Worm (Caenorhabditis elegans) whole organism, L1 larva: ENCODE measurements around the gene pxd-1.

Experiments used
- F16B12.6 ChIP-seq: fragments of 150-350 bp; optimal IDR thresholded peaks from 2 replicates; lab custom pipeline; 2014; ENCODE audit warnings: missing biosample characterization, missing genetic modification characterization
- ama-1 ChIP-seq: fragments of 150-350 bp; optimal IDR thresholded peaks from 2 replicates; lab custom pipeline; 2014
- ceh-8 ChIP-seq: fragments of 200-800 bp; sonication (Bioruptor generic); optimal IDR thresholded peaks from 2 replicates; lab custom pipeline; 2018; ENCODE audit warnings: mild to moderate bottlenecking, missing genetic modification characterization, moderate library complexity, missing compliant biosample characterization
- ceh-82 ChIP-seq, 3 experiments: fragments of 150-350 bp in 1 of 3; sonication (generic microtip) in 2 of 3; optimal IDR thresholded peaks; 2 replicates each; lab custom pipeline; 2014 to 2017; ENCODE audit warnings: missing biosample characterization in 3 of 3, missing genetic modification characterization in 3 of 3
- ceh-88 ChIP-seq: fragments of 200-800 bp; sonication (Bioruptor generic); IDR thresholded peaks from 2 replicates; pipeline ENCODE4 v1.3.6; 2022; ENCODE audit warnings: missing genetic modification characterization, missing compliant biosample characterization
- ceh-90 ChIP-seq: sonication (generic microtip); optimal IDR thresholded peaks from 2 replicates; lab custom pipeline; 2016; ENCODE audit warnings: missing genetic modification characterization, missing compliant biosample characterization
- dpl-1 ChIP-seq, 3 experiments: fragments of 150-350 bp in 2 of 3; sonication (generic microtip) in 1 of 3; optimal IDR thresholded peaks; 2 replicates each; lab custom pipeline; 2014 to 2017; ENCODE audit warnings: missing biosample characterization in 3 of 3, missing genetic modification characterization in 3 of 3, missing genetic modification reagents in 3 of 3
- dsc-1 ChIP-seq: sonication (generic microtip); optimal IDR thresholded peaks from 2 replicates; lab custom pipeline; 2016; ENCODE audit warnings: mild to moderate bottlenecking, missing genetic modification characterization, missing compliant biosample characterization
- efl-1 ChIP-seq, 4 experiments: fragments of 150-350 bp; optimal IDR thresholded peaks in 3 of 4; peaks in 1 of 4; 1 replicate in 1 of 4; 2 replicates in 3 of 4; lab custom pipeline; 2014; ENCODE audit warnings: missing biosample characterization in 2 of 4, missing genetic modification characterization in 2 of 4, missing genetic modification reagents in 2 of 4
- egl-13 ChIP-seq: sonication (generic microtip); optimal IDR thresholded peaks from 2 replicates; lab custom pipeline; 2016; ENCODE audit warnings: missing genotype, missing genetic modification reagents, missing genetic modification characterization, missing compliant biosample characterization
- egl-27 ChIP-seq, 2 experiments: fragments of 150-350 bp in 1 of 2; sonication (generic microtip); optimal IDR thresholded peaks; 3 replicates each; lab custom pipeline; 2017 to 2018; ENCODE audit warnings: missing biosample characterization in 2 of 2, missing genetic modification characterization in 2 of 2, missing genetic modification reagents in 2 of 2
- ets-5 ChIP-seq: fragments of 200-800 bp; sonication (Bioruptor generic); IDR thresholded peaks from 2 replicates; pipeline ENCODE4 v1.3.6; 2022; ENCODE audit warnings: missing genetic modification characterization, missing compliant biosample characterization
- fkh-10 ChIP-seq: sonication (generic microtip); optimal IDR thresholded peaks from 2 replicates; lab custom pipeline; 2017; ENCODE audit warnings: missing biosample characterization, missing genetic modification reagents, missing genetic modification characterization
- fkh-8 ChIP-seq: sonication (generic microtip); optimal IDR thresholded peaks from 2 replicates; lab custom pipeline; 2016; ENCODE audit warnings: mild to moderate bottlenecking, missing genetic modification characterization, missing compliant biosample characterization
- grh-1 ChIP-seq: fragments of 200-800 bp; sonication (Bioruptor generic); IDR thresholded peaks from 2 replicates; pipeline ENCODE4 v1.3.6; 2022; ENCODE audit warnings: missing genetic modification reagents, missing genetic modification characterization, missing compliant biosample characterization
- hlh-17 ChIP-seq: fragments of 200-800 bp; sonication (Bioruptor generic); optimal IDR thresholded peaks from 2 replicates; lab custom pipeline; 2018; ENCODE audit warnings: missing genetic modification characterization, mild to moderate bottlenecking, missing compliant biosample characterization, moderate library complexity, borderline replicate concordance
- hlh-4 ChIP-seq: sonication (generic microtip); optimal IDR thresholded peaks from 2 replicates; lab custom pipeline; 2016; ENCODE audit warnings: mild to moderate bottlenecking, missing genetic modification characterization, missing compliant biosample characterization
- hpl-2 ChIP-seq: fragments of 150-350 bp; optimal IDR thresholded peaks from 2 replicates; lab custom pipeline; 2014; ENCODE audit warnings: missing biosample characterization, missing genetic modification reagents, missing genetic modification characterization
- isw-1 ChIP-seq: fragments of 200-800 bp; sonication (Bioruptor generic); IDR thresholded peaks from 2 replicates; pipeline ENCODE4 v1.3.6; 2022; ENCODE audit warnings: missing genetic modification characterization, missing compliant biosample characterization
- lin-13 ChIP-seq: fragments of 150-350 bp; optimal IDR thresholded peaks from 2 replicates; lab custom pipeline; 2014; ENCODE audit warnings: missing biosample characterization, missing genetic modification reagents, missing genetic modification characterization
- lin-15B ChIP-seq: fragments of 150-350 bp; sonication (generic microtip); optimal IDR thresholded peaks from 3 replicates; lab custom pipeline; 2014; ENCODE audit warnings: missing biosample characterization, missing genetic modification characterization
- lin-35 ChIP-seq, 2 experiments: fragments of 150-350 bp; optimal IDR thresholded peaks; 2 replicates each; lab custom pipeline; 2014; ENCODE audit warnings: missing biosample characterization in 2 of 2, missing genetic modification characterization in 2 of 2, missing genetic modification reagents in 2 of 2
- lin-39 ChIP-seq: fragments of 150-350 bp; optimal IDR thresholded peaks from 2 replicates; lab custom pipeline; 2014; ENCODE audit warnings: missing biosample characterization, missing genetic modification reagents, missing genetic modification characterization
- lsy-2 ChIP-seq, 2 experiments: fragments of 150-350 bp; optimal IDR thresholded peaks; 2 replicates each; lab custom pipeline; 2014; ENCODE audit warnings: missing biosample characterization in 2 of 2, missing genetic modification characterization in 2 of 2
- mdl-1 ChIP-seq, 2 experiments: fragments of 150-350 bp; optimal IDR thresholded peaks; 2 replicates each; lab custom pipeline; 2014 to 2017; ENCODE audit warnings: missing biosample characterization in 2 of 2, missing genetic modification characterization in 2 of 2, inconsistent platforms in 1 of 2
- nhr-19 ChIP-seq: fragments of 200-800 bp; sonication (Bioruptor generic); conservative IDR thresholded peaks from 2 replicates; pipeline ENCODE4 v1.3.6; 2022; ENCODE audit warnings: missing genetic modification characterization, missing compliant biosample characterization
- nhr-237 ChIP-seq: fragments of 150-350 bp; optimal IDR thresholded peaks from 2 replicates; lab custom pipeline; 2014; ENCODE audit warnings: missing biosample characterization, missing genetic modification characterization
- nhr-47 ChIP-seq: sonication (generic microtip); optimal IDR thresholded peaks from 2 replicates; lab custom pipeline; 2016; ENCODE audit warnings: mild to moderate bottlenecking, missing genetic modification characterization, moderate library complexity, missing compliant biosample characterization
- nhr-71 ChIP-seq: sonication (generic microtip); optimal IDR thresholded peaks from 2 replicates; lab custom pipeline; 2016; ENCODE audit warnings: mild to moderate bottlenecking, missing genetic modification characterization, moderate library complexity, missing compliant biosample characterization
- nhr-84 ChIP-seq: sonication (generic microtip); optimal IDR thresholded peaks from 2 replicates; lab custom pipeline; 2017; ENCODE audit warnings: missing biosample characterization, missing genetic modification characterization
- nhr-85 ChIP-seq: sonication (generic microtip); peaks from one replicate; lab custom pipeline; 2016; ENCODE audit warnings: missing genetic modification characterization, inconsistent platforms, missing compliant biosample characterization
- nhr-90 ChIP-seq: sonication (generic microtip); optimal IDR thresholded peaks from 2 replicates; lab custom pipeline; 2016; ENCODE audit warnings: mild to moderate bottlenecking, missing genetic modification characterization, missing compliant biosample characterization; ENCODE audit not compliant: poor library complexity
- pqm-1 ChIP-seq: sonication (generic microtip); optimal IDR thresholded peaks from 3 replicates; lab custom pipeline; 2017; ENCODE audit warnings: missing biosample characterization, missing genetic modification characterization
- rnt-1 ChIP-seq: sonication (generic microtip); optimal IDR thresholded peaks from 2 replicates; lab custom pipeline; 2016; ENCODE audit warnings: mild to moderate bottlenecking, missing genetic modification characterization, moderate library complexity, missing compliant biosample characterization
- skn-1 ChIP-seq: fragments of 150-350 bp; optimal IDR thresholded peaks from 2 replicates; lab custom pipeline; 2014; ENCODE audit warnings: missing biosample characterization, missing genetic modification characterization
- snpc-4 ChIP-seq: fragments of 150-350 bp; optimal IDR thresholded peaks from 2 replicates; lab custom pipeline; 2014; ENCODE audit warnings: missing biosample characterization, missing genetic modification characterization
- snu-23 ChIP-seq: sonication (generic microtip); optimal IDR thresholded peaks from 2 replicates; lab custom pipeline; 2016; ENCODE audit warnings: missing genetic modification characterization, missing compliant biosample characterization
- sox-4 ChIP-seq: sonication (generic microtip); optimal IDR thresholded peaks from 2 replicates; lab custom pipeline; 2016; ENCODE audit warnings: missing genetic modification characterization, missing compliant biosample characterization
- sptf-1 ChIP-seq: fragments of 150-350 bp; optimal IDR thresholded peaks from 2 replicates; lab custom pipeline; 2014; ENCODE audit warnings: missing biosample characterization, missing genetic modification characterization
- swsn-7 ChIP-seq: sonication (generic microtip); optimal IDR thresholded peaks from 2 replicates; lab custom pipeline; 2016; ENCODE audit warnings: missing genetic modification characterization, missing compliant biosample characterization
- tbx-2 ChIP-seq: sonication (generic microtip); optimal IDR thresholded peaks from 2 replicates; lab custom pipeline; 2016; ENCODE audit warnings: missing genetic modification characterization, missing compliant biosample characterization
- unc-130 ChIP-seq: fragments of 150-350 bp; optimal IDR thresholded peaks from 2 replicates; lab custom pipeline; 2017; ENCODE audit warnings: missing biosample characterization, missing genetic modification characterization, inconsistent platforms
- unc-30 ChIP-seq: sonication (generic microtip); optimal IDR thresholded peaks from 2 replicates; lab custom pipeline; 2017; ENCODE audit warnings: missing biosample characterization, missing genetic modification characterization
- unc-62 ChIP-seq: fragments of 150-350 bp; optimal IDR thresholded peaks from 2 replicates; lab custom pipeline; 2014; ENCODE audit warnings: missing biosample characterization, missing genetic modification reagents, missing genetic modification characterization
- unc-98 ChIP-seq: fragments of 200-800 bp; sonication (Bioruptor generic); IDR thresholded peaks from 2 replicates; pipeline ENCODE4 v1.3.6; 2022; ENCODE audit warnings: missing genetic modification characterization, missing compliant biosample characterization
- vab-15 ChIP-seq: sonication (generic microtip); optimal IDR thresholded peaks from 2 replicates; lab custom pipeline; 2017; ENCODE audit warnings: missing genotype, mild to moderate bottlenecking, missing genetic modification characterization, missing compliant biosample characterization
- xbp-1 ChIP-seq: sonication (generic microtip); optimal IDR thresholded peaks from 2 replicates; lab custom pipeline; 2016; ENCODE audit warnings: missing genetic modification characterization, missing compliant biosample characterization
- zag-1 ChIP-seq: fragments of 150-350 bp; optimal IDR thresholded peaks from 2 replicates; lab custom pipeline; 2014; ENCODE audit warnings: missing biosample characterization, missing genetic modification characterization
- ztf-11 ChIP-seq, 2 experiments: sonication (generic microtip); optimal IDR thresholded peaks; 2 replicates each; lab custom pipeline; 2016 to 2017; ENCODE audit warnings: missing genetic modification characterization in 2 of 2, missing biosample characterization in 1 of 2, missing compliant biosample characterization in 1 of 2
- ztf-4 ChIP-seq: fragments of 150-350 bp; optimal IDR thresholded peaks from 2 replicates; lab custom pipeline; 2014; ENCODE audit warnings: missing biosample characterization, missing genetic modification characterization

The pxd-1 gene

DNA sequence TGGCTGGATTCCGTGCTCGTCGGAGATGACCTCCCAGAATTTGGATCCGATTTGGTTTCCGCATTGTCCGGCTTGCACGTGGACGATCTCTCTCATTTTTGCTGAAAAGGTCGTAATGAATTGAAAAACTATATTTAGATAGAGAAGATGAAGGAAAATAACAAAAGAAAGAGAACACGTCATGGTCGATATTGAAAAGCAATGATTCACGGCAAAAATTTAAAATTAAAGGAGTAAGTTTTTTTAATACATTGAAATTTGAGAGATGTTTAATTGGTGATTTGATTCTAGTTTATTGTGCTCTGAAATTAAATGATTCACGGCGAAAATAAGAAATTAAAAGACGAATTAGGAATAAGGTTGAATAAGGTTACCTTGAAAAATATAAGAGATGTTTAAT is 11.6 kb downstream of the pxd-1 start, which contains the start of gene tbb-2:
Gene tbb-2, minus strand, starts transcription at position 101 of the 400 bp plus-strand sequence.
- TF ChIP-seq efl-1 (optimal IDR thresholded peaks at IDR 0.05; lab: Kevin White, UChicago) (no peak), efl-1 (GFP tag; optimal IDR thresholded peaks at IDR 0.05 in 1 of 2; lab: Kevin White, UChicago) (peak in 1 of 2 experiments; percentile 46), dpl-1 (GFP tag; optimal IDR thresholded peaks at IDR 0.05; lab: Kevin White, UChicago) (no peak), nhr-85 (tag; lab: Kevin White, UChicago) (peak; percentile 51)
- TF ChIP-seq, all 84 proteins: peak for 2

DNA sequence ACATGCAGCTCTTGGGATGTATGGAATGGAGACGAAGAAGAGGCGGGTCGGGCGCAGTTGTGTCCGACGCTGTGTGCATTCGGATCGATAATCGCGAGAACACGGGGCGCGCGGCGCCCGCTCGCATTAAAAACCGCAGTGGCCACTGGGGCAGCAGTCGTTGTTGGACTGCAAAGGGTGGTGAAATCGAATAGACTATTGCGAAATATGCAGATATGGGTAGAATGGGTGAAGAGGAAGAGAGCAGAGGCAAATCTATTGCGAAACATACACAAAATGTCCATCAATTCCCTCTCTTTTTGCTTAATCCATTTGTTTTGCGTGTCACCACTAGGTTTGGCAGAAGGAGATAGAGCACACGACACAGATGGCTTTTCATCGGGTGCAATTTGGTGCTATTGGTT is 12.2 kb downstream of the pxd-1 start:
- peak in 1 of 2 experiments; percentile 47 for TF ChIP-seq ztf-11 (tag; optimal IDR thresholded peaks at IDR 0.05; lab: Kevin White, UChicago)
- TF ChIP-seq zag-1 (tag; lab: Kevin White, UChicago), result peak; percentile 24
- TF ChIP-seq ceh-90 (tag; lab: Kevin White, UChicago), result peak; percentile 25
- peak; percentile 8 to 78 for TF ChIP-seq lsy-2 (tag; optimal IDR thresholded peaks at IDR 0.05; lab: Kevin White, UChicago)
- no peak for TF ChIP-seq unc-130 (tag; lab: Kevin White, UChicago)
- TF ChIP-seq fkh-8 (tag; lab: Kevin White, UChicago), result peak; percentile 81
- TF ChIP-seq grh-1 (GFP tag; lab: Robert Waterston, UW), result no peak
- no peak for TF ChIP-seq hlh-17
- TF ChIP-seq lin-13 (GFP tag; lab: Kevin White, UChicago), result peak; percentile 33
- no peak for TF ChIP-seq lin-15B
- no peak for TF ChIP-seq nhr-84
- TF ChIP-seq ceh-82 (tag; optimal IDR thresholded peaks at IDR 0.05; lab: Kevin White, UChicago), result peak; percentile 63 to 81 (median 68)
- TF ChIP-seq skn-1 (tag; lab: Kevin White, UChicago), result peak; percentile 81
- peak; percentile 37 for TF ChIP-seq snu-23 (GFP tag; lab: Kevin White, UChicago)
- TF ChIP-seq dsc-1 (tag; lab: Kevin White, UChicago), result peak; percentile 32
- peak; percentile 28 for TF ChIP-seq swsn-7
- TF ChIP-seq sptf-1 (tag; lab: Kevin White, UChicago), result no peak
- TF ChIP-seq tbx-2, result peak; percentile 46
- TF ChIP-seq snpc-4 (tag; lab: Kevin White, UChicago), result peak; percentile 71
- TF ChIP-seq ama-1 (lab: Kevin White, UChicago), result no peak
- peak in 1 of 2 experiments; percentile 47 for TF ChIP-seq lin-35 (GFP tag; optimal IDR thresholded peaks at IDR 0.05; lab: Kevin White, UChicago)
- TF ChIP-seq vab-15 (tag; lab: Kevin White, UChicago), result no peak
- TF ChIP-seq F16B12.6 (tag; lab: Kevin White, UChicago), result peak; percentile 50
- TF ChIP-seq unc-62 (GFP tag; lab: Kevin White, UChicago), result no peak
- no peak for TF ChIP-seq unc-98 (GFP tag; lab: Robert Waterston, UW)
- no peak for TF ChIP-seq mdl-1 (tag; optimal IDR thresholded peaks at IDR 0.05; lab: Kevin White, UChicago)
- no peak for TF ChIP-seq ztf-4
- TF ChIP-seq nhr-237 (tag; lab: Kevin White, UChicago), result peak; percentile 10
- peak; percentile 62 for TF ChIP-seq nhr-47 (tag; lab: Kevin White, UChicago)
- peak in 1 of 2 experiments; percentile 4 for TF ChIP-seq egl-27 (tag; optimal IDR thresholded peaks at IDR 0.05; lab: Kevin White, UChicago)
- no peak for TF ChIP-seq pqm-1 (tag; lab: Kevin White, UChicago)
- TF ChIP-seq ets-5 (GFP tag; lab: Robert Waterston, UW), result no peak
- TF ChIP-seq nhr-19, result no peak
- peak; percentile 24 for TF ChIP-seq xbp-1 (tag; lab: Kevin White, UChicago)
- peak; percentile 1 for TF ChIP-seq fkh-10 (GFP tag; lab: Kevin White, UChicago)
- peak; percentile 53 for TF ChIP-seq ceh-8
- no peak for TF ChIP-seq unc-30 (tag; lab: Kevin White, UChicago)
- TF ChIP-seq isw-1 (GFP tag; lab: Robert Waterston, UW), result peak; percentile 68
- TF ChIP-seq efl-1 (optimal IDR thresholded peaks at IDR 0.05; lab: Kevin White, UChicago), result peak; percentile 43 to 59
- TF ChIP-seq efl-1 (GFP tag; optimal IDR thresholded peaks at IDR 0.05 in 1 of 2; lab: Kevin White, UChicago), result peak; percentile 40 to 89
- peak in 2 of 3 experiments; percentile 40 to 48 for TF ChIP-seq dpl-1 (GFP tag; optimal IDR thresholded peaks at IDR 0.05; lab: Kevin White, UChicago)
- no peak for TF ChIP-seq lin-39 (tag; lab: Kevin White, UChicago)
- TF ChIP-seq hlh-4 (tag; lab: Kevin White, UChicago), result no peak
- no peak for TF ChIP-seq sox-4 (tag; lab: Kevin White, UChicago)
- peak; percentile 29 for TF ChIP-seq egl-13 (tag; lab: Kevin White, UChicago)
- TF ChIP-seq rnt-1 (tag; lab: Kevin White, UChicago), result peak; percentile 37
- peak; percentile 65 for TF ChIP-seq nhr-85 (tag; lab: Kevin White, UChicago)
- TF ChIP-seq nhr-71, result peak; percentile 62
- no peak for TF ChIP-seq nhr-90 (tag; lab: Kevin White, UChicago)
- no peak for TF ChIP-seq ceh-88
- peak; percentile 60 for TF ChIP-seq hpl-2 (GFP tag; lab: Kevin White, UChicago)
